Fruit fly (Drosophila melanogaster) whole organism, embryonic: ENCODE measurements around the gene Dsor1.

Experiments
- Atf3 ChIP-seq: fragments of 200-800 bp; sonication (Bioruptor generic); optimal IDR thresholded peaks from 3 replicates; lab custom pipeline; 2016; ENCODE audit warnings: missing biosample characterization, missing genetic modification characterization
- B-H1 ChIP-seq: fragments of 200-800 bp; sonication (Bioruptor generic); IDR thresholded peaks from 3 replicates; pipeline ENCODE4 v1.3.6; 2022; ENCODE audit warnings: missing biosample characterization, missing genetic modification characterization
- B-H2 ChIP-seq: fragments of 200-800 bp; sonication (Bioruptor generic); optimal IDR thresholded peaks from 2 replicates; lab custom pipeline; 2018; ENCODE audit warnings: missing biosample characterization, mild to moderate bottlenecking, missing genetic modification characterization
- CG1024 ChIP-seq: fragments of 200-800 bp; sonication (Bioruptor generic); IDR thresholded peaks from 2 replicates; pipeline ENCODE4 v1.3.6; 2022; ENCODE audit warnings: missing biosample characterization, missing genetic modification characterization
- CG12299 ChIP-seq: fragments of 200-800 bp; sonication (Bioruptor generic); optimal IDR thresholded peaks from 2 replicates; lab custom pipeline; 2018; ENCODE audit warnings: missing biosample characterization, mild to moderate bottlenecking, missing genetic modification characterization
- CG12391 ChIP-seq: fragments of 200-800 bp; sonication (Bioruptor generic); optimal IDR thresholded peaks from 3 replicates; lab custom pipeline; 2018; ENCODE audit warnings: missing biosample characterization, mild to moderate bottlenecking, missing genetic modification characterization, moderate library complexity
- CG12744 ChIP-seq: fragments of 200-800 bp; sonication (Bioruptor generic); optimal IDR thresholded peaks from 2 replicates; lab custom pipeline; 2016; ENCODE audit warnings: missing biosample characterization, missing genetic modification characterization
- CG13123 ChIP-seq: fragments of 200-800 bp; sonication (Bioruptor generic); optimal IDR thresholded peaks from 2 replicates; lab custom pipeline; 2016; ENCODE audit warnings: missing biosample characterization, missing genetic modification characterization
- CG13894 ChIP-seq: fragments of 200-800 bp; sonication (Bioruptor generic); optimal IDR thresholded peaks from 3 replicates; lab custom pipeline; 2018; ENCODE audit warnings: missing biosample characterization, mild to moderate bottlenecking, missing genetic modification characterization, moderate library complexity
- CG17186 ChIP-seq: fragments of 200-800 bp; sonication (Bioruptor generic); optimal IDR thresholded peaks from 3 replicates; lab custom pipeline; 2017; ENCODE audit warnings: missing biosample characterization, missing genetic modification reagents, missing genetic modification characterization
- CG30431 ChIP-seq: fragments of 200-800 bp; sonication (Bioruptor generic); optimal IDR thresholded peaks from 2 replicates; lab custom pipeline; 2017; ENCODE audit warnings: missing biosample characterization, missing genetic modification characterization
- CG31388 ChIP-seq: fragments of 200-800 bp; sonication (Bioruptor generic); optimal IDR thresholded peaks from 2 replicates; lab custom pipeline; 2016; ENCODE audit warnings: missing biosample characterization, missing genetic modification characterization
- CG31441 ChIP-seq: fragments of 200-800 bp; sonication (Bioruptor generic); IDR thresholded peaks from 2 replicates; pipeline ENCODE4 v1.3.6; 2022; ENCODE audit warnings: missing biosample characterization, missing genetic modification characterization
- CG32772 ChIP-seq: fragments of 200-800 bp; sonication (Bioruptor generic); IDR thresholded peaks from 2 replicates; pipeline ENCODE4 v1.3.6; 2022; ENCODE audit warnings: missing biosample characterization, missing genetic modification characterization
- CG42726 ChIP-seq: fragments of 200-800 bp; sonication (Bioruptor generic); IDR thresholded peaks from 2 replicates; pipeline ENCODE4 v1.3.6; 2022; ENCODE audit warnings: missing biosample characterization, missing genetic modification characterization; ENCODE audit not compliant: partially characterized antibody
- CG4424 ChIP-seq: fragments of 200-800 bp; sonication (Bioruptor generic); optimal IDR thresholded peaks from 3 replicates; lab custom pipeline; 2016; ENCODE audit warnings: missing biosample characterization, missing genetic modification characterization
- CG5245 ChIP-seq: fragments of 200-800 bp; sonication (Bioruptor generic); optimal IDR thresholded peaks from 3 replicates; lab custom pipeline; 2016; ENCODE audit warnings: missing biosample characterization, missing genetic modification characterization
- CG6654 ChIP-seq: fragments of 200-800 bp; sonication (Bioruptor generic); optimal IDR thresholded peaks from 2 replicates; lab custom pipeline; 2017; ENCODE audit warnings: missing biosample characterization, mild to moderate bottlenecking, missing genetic modification characterization
- CG6813 ChIP-seq: fragments of 200-800 bp; sonication (Bioruptor generic); optimal IDR thresholded peaks from 2 replicates; lab custom pipeline; 2017; ENCODE audit warnings: missing biosample characterization, missing genetic modification characterization, mild to moderate bottlenecking, moderate library complexity, missing genetic modification reagents
- CG7839 ChIP-seq: fragments of 200-800 bp; sonication (Bioruptor generic); optimal IDR thresholded peaks from 3 replicates; lab custom pipeline; 2018; ENCODE audit warnings: missing biosample characterization, mild to moderate bottlenecking, missing genetic modification characterization, moderate library complexity
- D19B ChIP-seq: fragments of 200-800 bp; sonication (Bioruptor generic); optimal IDR thresholded peaks from 2 replicates; lab custom pipeline; 2017; ENCODE audit warnings: missing biosample characterization, mild to moderate bottlenecking, missing genetic modification characterization
- Deaf1 ChIP-seq: fragments of 200-800 bp; optimal IDR thresholded peaks from 3 replicates; lab custom pipeline; 2019; ENCODE audit warnings: missing biosample characterization, mild to moderate bottlenecking, missing genetic modification characterization, moderate library complexity
- Dip2 ChIP-seq: fragments of 200-800 bp; sonication (Bioruptor generic); IDR thresholded peaks from 2 replicates; pipeline ENCODE4 v1.3.6; 2022; ENCODE audit warnings: missing biosample characterization, missing genetic modification characterization
- Dll ChIP-seq: fragments of 200-800 bp; sonication (Bioruptor generic); IDR thresholded peaks from 4 replicates; pipeline ENCODE4 v1.3.6; 2022; ENCODE audit warnings: missing biosample characterization, missing genetic modification characterization; ENCODE audit not compliant: partially characterized antibody
- E2f1 ChIP-seq: fragments of 200-800 bp; sonication (Bioruptor generic); IDR thresholded peaks from 2 replicates; pipeline ENCODE4 v1.3.6; 2022; ENCODE audit warnings: missing biosample characterization, missing genetic modification characterization
- Hand ChIP-seq: fragments of 200-800 bp; sonication (Bioruptor generic); optimal IDR thresholded peaks from 2 replicates; lab custom pipeline; 2017; ENCODE audit warnings: mild to moderate bottlenecking, missing biosample characterization, missing genetic modification reagents, missing genetic modification characterization
- Hr78 ChIP-seq, 2 experiments: fragments of 200-800 bp in 1 of 2; fragments of >200 bp in 1 of 2; sonication (Bioruptor generic) in 1 of 2; optimal IDR thresholded peaks; 2 replicates each; lab custom pipeline; 2017 to 2019; ENCODE audit warnings: missing biosample characterization in 2 of 2, missing genetic modification characterization in 2 of 2, mild to moderate bottlenecking in 1 of 2, moderate library complexity in 1 of 2
- Kr ChIP-seq: fragments of 200-800 bp; sonication (Bioruptor generic); optimal IDR thresholded peaks from 2 replicates; lab custom pipeline; 2017; ENCODE audit warnings: missing biosample characterization, mild to moderate bottlenecking, missing genetic modification characterization
- NC2β ChIP-seq: fragments of 200-800 bp; sonication (Bioruptor generic); optimal IDR thresholded peaks from 2 replicates; lab custom pipeline; 2016; ENCODE audit warnings: missing biosample characterization, missing genetic modification characterization
- Sry-β ChIP-seq: fragments of 200-800 bp; sonication (Bioruptor generic); optimal IDR thresholded peaks from 2 replicates; lab custom pipeline; 2018; ENCODE audit warnings: missing biosample characterization, mild to moderate bottlenecking, missing genetic modification characterization, moderate library complexity
- Tbp ChIP-seq: fragments of >200 bp; optimal IDR thresholded peaks from 2 replicates; lab custom pipeline; 2018; ENCODE audit warnings: missing biosample characterization, missing genetic modification characterization
- aop ChIP-seq: fragments of 200-800 bp; sonication (Bioruptor generic); IDR thresholded peaks from 2 replicates; pipeline ENCODE4 v1.3.6; 2022; ENCODE audit warnings: missing biosample characterization, missing genetic modification characterization
- az2 ChIP-seq: fragments of 200-800 bp; sonication (Bioruptor generic); optimal IDR thresholded peaks from 3 replicates; lab custom pipeline; 2016; ENCODE audit warnings: missing biosample characterization, missing genetic modification characterization
- bsh ChIP-seq, 2 experiments: fragments of 200-800 bp; sonication (Bioruptor generic); optimal IDR thresholded peaks; 2 replicates each; lab custom pipeline; 2017 to 2018; ENCODE audit warnings: mild to moderate bottlenecking in 2 of 2, missing biosample characterization in 2 of 2, missing genetic modification characterization in 2 of 2, moderate library complexity in 1 of 2
- fru ChIP-seq: fragments of >200 bp; optimal IDR thresholded peaks from 2 replicates; lab custom pipeline; 2017
- gfzf ChIP-seq: fragments of 200-800 bp; sonication (Bioruptor generic); optimal IDR thresholded peaks from 2 replicates; lab custom pipeline; 2016; ENCODE audit warnings: missing biosample characterization, mild to moderate bottlenecking, missing genetic modification characterization, moderate library complexity
- kni ChIP-seq: fragments of 200-800 bp; sonication (Bioruptor generic); optimal IDR thresholded peaks from 3 replicates; lab custom pipeline; 2017; ENCODE audit warnings: mild to moderate bottlenecking, missing biosample characterization, missing genetic modification reagents, missing genetic modification characterization
- lov ChIP-seq, 2 experiments: fragments of 200-800 bp in 1 of 2; fragments of >200 bp in 1 of 2; sonication (Bioruptor generic) in 1 of 2; IDR thresholded peaks in 1 of 2; optimal IDR thresholded peaks in 1 of 2; 2 replicates in 1 of 2; 3 replicates in 1 of 2; pipeline versions ENCODE4 v1.3.6 to Lab custom; 2017 to 2022; ENCODE audit warnings: missing biosample characterization in 1 of 2, missing genetic modification characterization in 1 of 2
- luna ChIP-seq: fragments of 200-800 bp; sonication (Bioruptor generic); optimal IDR thresholded peaks from 2 replicates; lab custom pipeline; 2016; ENCODE audit warnings: missing biosample characterization, missing genetic modification characterization
- maf-S ChIP-seq: fragments of 200-800 bp; sonication (Bioruptor generic); optimal IDR thresholded peaks from 2 replicates; lab custom pipeline; 2016; ENCODE audit warnings: missing biosample characterization, missing genetic modification characterization
- mirr ChIP-seq: fragments of 200-800 bp; sonication (Bioruptor generic); optimal IDR thresholded peaks from 3 replicates; lab custom pipeline; 2018; ENCODE audit warnings: missing biosample characterization, mild to moderate bottlenecking, missing genetic modification characterization
- pho ChIP-seq: fragments of 200-800 bp; sonication (Bioruptor generic); optimal IDR thresholded peaks from 2 replicates; lab custom pipeline; 2016; ENCODE audit warnings: missing biosample characterization, missing genetic modification characterization
- pita ChIP-seq: fragments of 200-800 bp; sonication (Bioruptor generic); optimal IDR thresholded peaks from 2 replicates; lab custom pipeline; 2017; ENCODE audit warnings: missing biosample characterization, mild to moderate bottlenecking, missing genetic modification characterization
- prd ChIP-seq, 3 experiments: fragments of >200 bp in 2 of 3; fragments of 200-800 bp in 1 of 3; sonication (Bioruptor generic) in 1 of 3; optimal IDR thresholded peaks in 2 of 3; IDR thresholded peaks in 1 of 3; 2 replicates in 2 of 3; 3 replicates in 1 of 3; pipeline versions ENCODE4 v1.3.6 to Lab custom; 2017 to 2022; ENCODE audit warnings: missing biosample characterization in 1 of 3, missing genetic modification characterization in 1 of 3
- pzg ChIP-seq: fragments of 200-800 bp; sonication (Bioruptor generic); optimal IDR thresholded peaks from 3 replicates; lab custom pipeline; 2018; ENCODE audit warnings: missing biosample characterization, mild to moderate bottlenecking, missing genetic modification characterization, moderate library complexity
- ro ChIP-seq: fragments of 200-800 bp; sonication (Bioruptor generic); IDR thresholded peaks from 2 replicates; pipeline ENCODE4 v1.3.6; 2022; ENCODE audit warnings: missing biosample characterization, missing genetic modification characterization
- sima ChIP-seq: fragments of 200-800 bp; sonication (Bioruptor generic); optimal IDR thresholded peaks from 2 replicates; lab custom pipeline; 2016; ENCODE audit warnings: missing biosample characterization, missing genetic modification characterization
- sisA ChIP-seq: fragments of 200-800 bp; sonication (Bioruptor generic); IDR thresholded peaks from 2 replicates; pipeline ENCODE4 v1.3.6; 2022; ENCODE audit warnings: missing biosample characterization, missing genetic modification characterization
- tin ChIP-seq: fragments of 200-800 bp; sonication (Bioruptor generic); optimal IDR thresholded peaks from 3 replicates; lab custom pipeline; 2016; ENCODE audit warnings: missing biosample characterization, missing genetic modification characterization
- trem ChIP-seq: fragments of 200-800 bp; optimal IDR thresholded peaks from 3 replicates; lab custom pipeline; 2019; ENCODE audit warnings: missing biosample characterization, mild to moderate bottlenecking, missing genetic modification characterization, moderate library complexity

The Dsor1 gene

DNA sequence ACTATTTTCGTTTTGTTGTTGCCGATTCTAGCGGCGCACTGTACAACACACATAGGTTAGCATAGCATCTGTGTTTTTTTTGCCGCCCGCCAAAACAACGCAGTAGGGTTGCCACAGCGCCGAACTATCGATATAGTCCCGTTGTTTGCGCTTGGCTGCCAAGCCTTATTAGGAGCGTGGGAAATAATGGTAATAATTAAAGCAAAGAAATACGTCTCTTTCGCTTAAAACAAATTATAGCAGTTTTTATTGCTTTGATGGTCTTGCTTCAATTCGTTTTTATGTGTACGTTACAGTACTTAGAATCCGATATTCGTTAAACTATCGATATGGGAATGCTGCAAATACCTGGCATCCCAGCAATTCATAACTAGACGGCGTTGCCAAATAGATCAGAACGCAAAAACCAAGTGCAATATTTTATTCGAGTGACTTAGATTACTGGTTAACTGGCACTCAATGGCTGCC lies 3.7 kb upstream of the Dsor1 start, which contains the start of the genes mxc and Larp7 (continued):
- TF ChIP-seq CG17186 (GFP tag; lab: Kevin White, UChicago), result peak; percentile 83
- peak; percentile 66 for TF ChIP-seq sisA (GFP tag; lab: Robert Waterston, UW)
- peak; percentile 72 for TF ChIP-seq E2f1 (GFP tag; lab: Robert Waterston, UW)
- no peak for TF ChIP-seq CG42726
- TF ChIP-seq mirr (GFP tag; lab: Kevin White, UChicago), result no peak
- TF ChIP-seq maf-S (GFP tag; lab: Kevin White, UChicago), result peak; percentile 53
- no peak for TF ChIP-seq CG30431 (GFP tag; lab: Kevin White, UChicago)
- no peak for TF ChIP-seq prd (optimal IDR thresholded peaks at IDR 0.05; lab: Kevin White, UChicago)
- peak; percentile 73; the same call in 2 of the 3 replicates for TF ChIP-seq prd (GFP tag; IDR thresholded peaks at IDR 0.05; lab: Robert Waterston, UW)
- no peak for TF ChIP-seq fru
- peak; percentile 34 for TF ChIP-seq CG4424 (GFP tag; lab: Kevin White, UChicago)
- TF ChIP-seq D19B, result no peak
- TF ChIP-seq CG12299 (tag; lab: Kevin White, UChicago), result peak; percentile 8
- TF ChIP-seq CG12391 (tag; lab: Kevin White, UChicago), result peak; percentile 65
- TF ChIP-seq Atf3 (GFP tag; lab: Kevin White, UChicago), result no peak
- no peak for TF ChIP-seq luna (GFP tag; lab: Kevin White, UChicago)
- no peak for TF ChIP-seq Dip2 (GFP tag; lab: Robert Waterston, UW)
- TF ChIP-seq aop (GFP tag; lab: Robert Waterston, UW), result no peak
- peak; percentile 36 for TF ChIP-seq NC2β (GFP tag; lab: Kevin White, UChicago)
- TF ChIP-seq ro, result no peak
- no peak for TF ChIP-seq CG12744 (GFP tag; lab: Kevin White, UChicago)
- peak; percentile 41; the same call in 1 of the 2 replicates for TF ChIP-seq CG32772 (GFP tag; lab: Robert Waterston, UW)
- TF ChIP-seq B-H2 (GFP tag; lab: Kevin White, UChicago), result no peak
- TF ChIP-seq Hr78 (GFP tag; optimal IDR thresholded peaks at IDR 0.05; lab: Kevin White, UChicago), result no peak
- TF ChIP-seq pita, result no peak
- peak; percentile 70 for TF ChIP-seq pho (GFP tag; lab: Kevin White, UChicago)
- TF ChIP-seq CG1024 (GFP tag; lab: Robert Waterston, UW), result no peak
- TF ChIP-seq pzg, result peak; percentile 65
- peak; percentile 48 for TF ChIP-seq az2 (GFP tag; lab: Kevin White, UChicago)
- no peak for TF ChIP-seq Sry-β (GFP tag; lab: Kevin White, UChicago)
- no peak for TF ChIP-seq CG31441
- no peak for TF ChIP-seq Tbp (GFP tag; lab: Kevin White, UChicago)
- TF ChIP-seq tin (GFP tag; lab: Kevin White, UChicago), result peak; percentile 63
- no peak for TF ChIP-seq CG13894
- TF ChIP-seq CG6813 (GFP tag; lab: Kevin White, UChicago), result no peak
- peak; percentile 8 for TF ChIP-seq CG13123 (GFP tag; lab: Kevin White, UChicago)
- TF ChIP-seq Hand, result no peak
- no peak for TF ChIP-seq Kr (GFP tag; lab: Kevin White, UChicago)
- no peak for TF ChIP-seq B-H1 (GFP tag; lab: Robert Waterston, UW)
- peak; percentile 8 for TF ChIP-seq CG5245 (GFP tag; lab: Kevin White, UChicago)
- TF ChIP-seq Dll (GFP tag; lab: Robert Waterston, UW), result peak; percentile 93
- TF ChIP-seq CG31388 (GFP tag; lab: Kevin White, UChicago), result no peak
- peak; percentile 45 for TF ChIP-seq gfzf
- TF ChIP-seq lov (optimal IDR thresholded peaks at IDR 0.05; lab: Kevin White, UChicago), result no peak
- TF ChIP-seq lov (GFP tag; IDR thresholded peaks at IDR 0.05; lab: Robert Waterston, UW), result no peak
- TF ChIP-seq trem, result peak; percentile 68
- no peak for TF ChIP-seq Deaf1 (tag; lab: Kevin White, UChicago)
- peak; percentile 30 for TF ChIP-seq kni (GFP tag; lab: Kevin White, UChicago)
- TF ChIP-seq CG6654, result no peak
- no peak for TF ChIP-seq sima (GFP tag; lab: Kevin White, UChicago)
- no peak for TF ChIP-seq CG7839 (tag; lab: Kevin White, UChicago)
- TF ChIP-seq bsh (GFP tag; optimal IDR thresholded peaks at IDR 0.05; lab: Kevin White, UChicago), result peak in 1 of 2 experiments; percentile 36
